Fruit fly (Drosophila melanogaster) whole organism, prepupa: Measurements from ENCODE around the gene CG32847.

Experiments used
- CG10631 ChIP-seq: fragments of 200-800 bp; sonication (Bioruptor generic); optimal IDR thresholded peaks from 2 replicates; lab custom pipeline; 2016; ENCODE audit warnings: missing biosample characterization, missing genetic modification characterization
- CG10669 ChIP-seq: fragments of 200-800 bp; sonication (Bioruptor generic); optimal IDR thresholded peaks from 3 replicates; lab custom pipeline; 2018; ENCODE audit warnings: missing biosample characterization, mild to moderate bottlenecking, missing genetic modification characterization, moderate library complexity
- CG11294 ChIP-seq: fragments of 200-800 bp; sonication (Bioruptor generic); IDR thresholded peaks from 2 replicates; pipeline ENCODE4 v1.3.6; 2022; ENCODE audit warnings: missing biosample characterization, missing genetic modification characterization
- CG11762 ChIP-seq: fragments of 200-800 bp; sonication (Bioruptor generic); optimal IDR thresholded peaks from 3 replicates; lab custom pipeline; 2016; ENCODE audit warnings: missing biosample characterization, missing genetic modification characterization; ENCODE audit not compliant: insufficient read depth
- CG11902 ChIP-seq: fragments of 200-800 bp; sonication (Bioruptor generic); optimal IDR thresholded peaks from 3 replicates; lab custom pipeline; 2016; ENCODE audit warnings: missing biosample characterization, missing genetic modification characterization
- CG1621 ChIP-seq: fragments of 200-800 bp; sonication (Bioruptor generic); optimal IDR thresholded peaks from 3 replicates; lab custom pipeline; 2018; ENCODE audit warnings: missing biosample characterization, mild to moderate bottlenecking, missing genetic modification characterization
- CG3032 ChIP-seq: fragments of 200-800 bp; optimal IDR thresholded peaks from 2 replicates; lab custom pipeline; 2019; ENCODE audit warnings: missing biosample characterization, mild to moderate bottlenecking, missing genetic modification characterization, moderate library complexity
- CG32006 ChIP-seq: fragments of 200-800 bp; sonication (Bioruptor generic); optimal IDR thresholded peaks from 3 replicates; lab custom pipeline; 2017; ENCODE audit warnings: missing biosample characterization, mild to moderate bottlenecking, missing genetic modification characterization
- CG6854 ChIP-seq: fragments of 200-800 bp; sonication (Bioruptor generic); optimal IDR thresholded peaks from 2 replicates; lab custom pipeline; 2017; ENCODE audit warnings: missing biosample characterization, mild to moderate bottlenecking, missing genetic modification characterization
- CG8119 ChIP-seq: fragments of 200-800 bp; sonication (Bioruptor generic); IDR thresholded peaks from 3 replicates; pipeline ENCODE4 v1.3.6; 2022; ENCODE audit warnings: missing biosample characterization, missing genetic modification characterization
- CG8319 ChIP-seq: fragments of 200-800 bp; sonication (Bioruptor generic); optimal IDR thresholded peaks from 3 replicates; lab custom pipeline; 2016; ENCODE audit warnings: missing biosample characterization, missing genetic modification characterization
- CG8632 ChIP-seq: fragments of 200-800 bp; sonication (Bioruptor generic); optimal IDR thresholded peaks from 3 replicates; lab custom pipeline; 2016; ENCODE audit warnings: missing biosample characterization, missing genetic modification characterization
- Eip78C ChIP-seq: fragments of 200-800 bp; sonication (Bioruptor generic); peaks from one replicate; lab custom pipeline; 2016; ENCODE audit warnings: missing biosample characterization, missing genetic modification characterization
- Ets96B ChIP-seq: fragments of 200-800 bp; optimal IDR thresholded peaks from 2 replicates; lab custom pipeline; 2019; ENCODE audit warnings: missing biosample characterization, mild to moderate bottlenecking, missing genetic modification characterization, moderate library complexity
- Lpt ChIP-seq: fragments of 200-800 bp; sonication (Bioruptor generic); optimal IDR thresholded peaks from 3 replicates; lab custom pipeline; 2016; ENCODE audit warnings: missing biosample characterization, missing genetic modification characterization
- OdsH ChIP-seq: fragments of 200-800 bp; sonication (Bioruptor generic); optimal IDR thresholded peaks from 3 replicates; lab custom pipeline; 2016; ENCODE audit warnings: missing biosample characterization, missing genetic modification characterization
- achi ChIP-seq: fragments of 200-800 bp; sonication (Bioruptor generic); optimal IDR thresholded peaks from 3 replicates; lab custom pipeline; 2016; ENCODE audit warnings: missing biosample characterization, missing genetic modification characterization
- acj6 ChIP-seq: fragments of 200-800 bp; sonication (Bioruptor generic); optimal IDR thresholded peaks from 3 replicates; lab custom pipeline; 2016; ENCODE audit warnings: missing biosample characterization, missing genetic modification characterization
- eg ChIP-seq: fragments of 200-800 bp; sonication (Bioruptor generic); IDR thresholded peaks from 3 replicates; pipeline ENCODE4 v1.3.6; 2022; ENCODE audit warnings: missing biosample characterization, missing genetic modification characterization
- esn ChIP-seq: fragments of 200-800 bp; sonication (Bioruptor generic); optimal IDR thresholded peaks from 2 replicates; lab custom pipeline; 2016; ENCODE audit warnings: missing biosample characterization, mild to moderate bottlenecking, missing genetic modification characterization, moderate library complexity
- fkh ChIP-seq: fragments of 200-800 bp; sonication (Bioruptor generic); optimal IDR thresholded peaks from 3 replicates; lab custom pipeline; 2017; ENCODE audit warnings: missing biosample characterization, mild to moderate bottlenecking, missing genetic modification characterization, moderate library complexity
- lz ChIP-seq: fragments of 200-800 bp; sonication (Bioruptor generic); optimal IDR thresholded peaks from 3 replicates; lab custom pipeline; 2016; ENCODE audit warnings: missing biosample characterization, missing genetic modification characterization
- topi ChIP-seq: fragments of 200-800 bp; sonication (Bioruptor generic); optimal IDR thresholded peaks from 3 replicates; lab custom pipeline; 2016; ENCODE audit warnings: missing biosample characterization, missing genetic modification characterization
- vri ChIP-seq: fragments of 200-800 bp; sonication (Bioruptor generic); optimal IDR thresholded peaks from 3 replicates; lab custom pipeline; 2016; ENCODE audit warnings: missing biosample characterization, mild to moderate bottlenecking, missing genetic modification characterization

CG32847 gene

DNA sequence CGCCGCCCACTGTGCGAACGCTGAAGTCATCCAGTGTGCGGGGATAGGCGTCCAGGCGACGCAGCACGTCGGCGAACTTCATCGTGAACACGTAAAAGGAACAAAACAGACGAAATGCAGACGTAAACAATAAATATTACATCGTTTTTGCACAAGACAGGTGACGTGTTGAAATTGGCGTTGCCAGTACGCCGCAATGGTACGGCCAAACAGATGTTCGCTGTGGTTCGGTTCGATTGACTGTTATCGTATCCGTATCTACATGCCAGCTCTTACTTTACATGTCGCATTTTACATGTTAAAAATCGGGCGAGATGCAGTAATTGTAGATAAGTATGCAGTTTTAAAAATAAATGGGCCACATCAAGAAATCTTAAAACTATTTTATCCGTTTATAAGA, 42.0 kb downstream of the CG32847 start, which contains the start of gene CG7011:
TSS of gene CG7011 (minus strand) at position 215 of the 400 bp plus-strand sequence.
- TF ChIP-seq CG10631 (GFP tag; lab: Kevin White, UChicago), result no peak
- peak; percentile 54 for TF ChIP-seq Eip78C
- TF ChIP-seq CG1621, result no peak
- peak; percentile 5 for TF ChIP-seq achi (GFP tag; lab: Kevin White, UChicago)
- no peak for TF ChIP-seq CG32006 (GFP tag; lab: Kevin White, UChicago)
- no peak for TF ChIP-seq vri (GFP tag; lab: Kevin White, UChicago)
- TF ChIP-seq CG3032 (tag; lab: Kevin White, UChicago), result no peak
- TF ChIP-seq lz (GFP tag; lab: Kevin White, UChicago), result no peak
- TF ChIP-seq CG11762 (GFP tag; lab: Kevin White, UChicago), result no peak
- no peak for TF ChIP-seq esn (GFP tag; lab: Kevin White, UChicago)
- no peak for TF ChIP-seq eg (GFP tag; lab: Robert Waterston, UW)
- no peak for TF ChIP-seq acj6
- TF ChIP-seq CG10669, result no peak
- TF ChIP-seq CG8319 (GFP tag; lab: Kevin White, UChicago), result no peak
- no peak for TF ChIP-seq CG11902 (GFP tag; lab: Kevin White, UChicago)

DNA sequence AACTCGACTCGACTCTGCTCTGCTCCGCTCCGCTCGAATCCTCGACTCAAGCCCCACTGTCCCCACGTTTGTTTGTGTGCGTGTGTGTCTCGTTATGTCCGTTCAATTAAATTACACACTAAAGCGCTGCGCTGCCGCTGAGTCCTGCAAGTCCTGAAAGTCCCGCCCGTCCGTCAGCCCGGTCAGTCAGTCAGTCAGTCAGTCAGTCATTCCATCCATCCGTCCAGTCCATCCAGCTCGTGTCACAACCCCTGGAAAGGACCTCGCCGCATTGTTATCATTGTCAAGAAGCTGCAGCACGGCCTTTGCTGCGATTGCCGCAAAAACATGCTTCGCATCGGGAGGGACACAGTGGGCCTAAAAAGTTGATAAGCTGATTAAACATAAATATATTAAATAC, 47.6 kb downstream of the CG32847 start:
- TF ChIP-seq topi (GFP tag; lab: Kevin White, UChicago) (no peak), CG11294 (GFP tag; lab: Robert Waterston, UW) (no peak)

DNA sequence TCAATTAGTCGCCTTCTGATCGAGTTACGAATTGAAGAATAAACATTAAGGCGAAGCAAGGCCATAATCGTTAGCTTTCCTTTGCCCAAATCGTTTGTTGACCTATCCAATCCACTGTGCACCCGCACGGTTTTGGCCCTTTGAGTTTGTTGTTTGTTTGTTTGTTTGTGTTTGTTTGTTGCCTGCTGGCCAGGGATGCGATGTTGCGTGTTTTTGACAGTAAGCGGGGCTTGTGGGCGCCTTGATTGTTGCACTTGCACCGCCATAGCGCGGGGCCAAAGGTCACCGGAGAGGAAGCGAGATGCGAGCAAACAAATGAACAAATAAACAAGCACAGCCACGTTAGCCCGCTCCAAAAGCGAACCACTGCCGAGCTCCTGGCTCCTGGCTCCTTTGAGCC, 48.4 kb downstream of the CG32847 start:
- TF ChIP-seq CG6854 (GFP tag; lab: Kevin White, UChicago) (no peak), esn (GFP tag; lab: Kevin White, UChicago) (no peak), Ets96B (tag; lab: Kevin White, UChicago) (no peak), CG8119 (GFP tag; lab: Robert Waterston, UW) (no peak), fkh (GFP tag; lab: Kevin White, UChicago) (peak; percentile 46), CG8632 (GFP tag; lab: Kevin White, UChicago) (no peak), OdsH (GFP tag; lab: Kevin White, UChicago) (no peak), Lpt (GFP tag; lab: Kevin White, UChicago) (no peak)
